Fruit fly (Drosophila melanogaster) whole organism, pupa: Measurements from ENCODE around the gene Vha16-2.

Experiments used
- CG15710 ChIP-seq: fragments of 200-800 bp; sonication (Bioruptor generic); optimal IDR thresholded peaks from 2 replicates; lab custom pipeline; 2018; ENCODE audit warnings: missing biosample characterization, mild to moderate bottlenecking, missing genetic modification characterization, moderate library complexity
- fd96Ca ChIP-seq: fragments of 200-800 bp; sonication (Bioruptor generic); IDR thresholded peaks from 3 replicates; pipeline ENCODE4 v1.3.6; 2022; ENCODE audit warnings: missing biosample characterization, missing genetic modification characterization

DNA sequence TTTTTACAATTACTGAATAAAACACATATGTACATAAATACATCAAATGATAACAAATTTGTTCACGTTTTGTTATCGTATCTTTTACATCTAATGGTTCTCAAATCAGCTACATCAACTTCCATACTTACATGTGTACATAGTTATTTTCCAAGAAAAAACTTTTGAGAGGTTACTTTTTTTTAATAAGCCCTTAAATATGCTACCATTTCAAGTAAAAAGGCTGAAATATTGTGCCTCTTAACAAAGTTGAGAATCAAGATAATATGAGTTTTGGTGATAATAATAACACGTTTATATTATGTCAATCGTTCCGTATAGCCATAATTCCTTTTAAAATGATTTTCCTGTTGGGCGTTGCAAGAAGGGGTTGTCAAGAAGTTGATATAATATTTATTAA, 15.8 kb downstream of the Vha16-2 start:
- TF ChIP-seq CG15710 (no peak), fd96Ca (GFP tag; lab: Robert Waterston, UW) (no peak)
